Fruit fly (Drosophila melanogaster): ENCODE measurements around the gene Syn1.

The Syn1 gene

DNA sequence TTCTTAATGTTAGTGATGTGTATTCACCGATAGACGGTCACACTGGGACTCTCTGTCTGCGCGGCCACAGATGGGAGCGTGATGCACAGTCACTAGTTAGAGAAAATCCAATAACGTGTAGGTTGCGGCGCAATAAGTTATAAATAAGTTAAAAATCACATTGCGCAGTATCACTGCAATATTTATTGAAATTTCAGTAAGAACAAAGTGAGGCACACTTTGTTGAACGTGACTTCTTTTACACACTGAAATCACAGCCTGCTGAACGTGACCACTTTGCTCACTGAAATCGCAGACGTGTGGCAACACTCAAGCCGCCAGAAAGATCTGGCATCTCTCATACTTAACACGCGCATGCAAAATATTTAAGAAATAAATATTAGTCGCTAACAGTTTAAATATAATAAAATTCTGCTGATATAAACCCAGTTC is 41.7 kb downstream of the Syn1 start, which contains the start of the genes CG11247 and Polr2H:
Gene CG11247, minus strand, starts transcription at position 191 of the 432 bp plus-strand sequence.
Gene Polr2H, plus strand, starts transcription at position 317 of the 432 bp plus-strand sequence.
- TF ChIP-seq svp (GFP tag) (peak; percentile 93), CG15336 (GFP tag; IDR thresholded peaks at IDR 0.05) (peak; percentile 73), Hr4 (GFP tag; optimal IDR thresholded peaks at IDR 0.05) (peak; percentile 95), CG31627 (GFP tag; optimal IDR thresholded peaks at IDR 0.05) (peak; percentile 97), CG9139 (GFP tag; optimal IDR thresholded peaks at IDR 0.05) (peak; percentile 11), CG8632 (GFP tag; optimal IDR thresholded peaks at IDR 0.05) (peak; percentile 63), fd59A (GFP tag; optimal IDR thresholded peaks at IDR 0.05) (peak; percentile 68), dsx (GFP tag; optimal IDR thresholded peaks at IDR 0.05; ENCODE audit: poor library complexity, severe bottlenecking) (peak; percentile 58), topi (GFP tag; optimal IDR thresholded peaks at IDR 0.05) (peak; percentile 88), Gug (GFP tag; IDR thresholded peaks at IDR 0.05) (peak; percentile 88), CG4318 (GFP tag; optimal IDR thresholded peaks at IDR 0.05) (peak; percentile 84), CG8319 (GFP tag; optimal IDR thresholded peaks at IDR 0.05) (peak; percentile 80), Hr38 (GFP tag; optimal IDR thresholded peaks at IDR 0.05) (peak; percentile 79), Met (GFP tag; optimal IDR thresholded peaks at IDR 0.05) (peak; percentile 89), cyc (GFP tag; optimal IDR thresholded peaks at IDR 0.05) (peak; percentile 96), salr (GFP tag; optimal IDR thresholded peaks at IDR 0.05) (peak; percentile 70 to 75), CG16779 (tag; optimal IDR thresholded peaks at IDR 0.05) (no peak), Ets21C (GFP tag; optimal IDR thresholded peaks at IDR 0.05) (peak; percentile 94), spab (GFP tag; optimal IDR thresholded peaks at IDR 0.05) (peak; percentile 52), Lpt (GFP tag; optimal IDR thresholded peaks at IDR 0.05) (peak; percentile 76), CG1621 (tag; optimal IDR thresholded peaks at IDR 0.05) (peak; percentile 66), CG11902 (GFP tag; optimal IDR thresholded peaks at IDR 0.05) (peak; percentile 93), CG6854 (GFP tag; optimal IDR thresholded peaks at IDR 0.05) (no peak), CG6276 (GFP tag; optimal IDR thresholded peaks at IDR 0.05) (no peak), achi (GFP tag; optimal IDR thresholded peaks at IDR 0.05) (peak; percentile 89), CG7368 (GFP tag; optimal IDR thresholded peaks at IDR 0.05) (peak; percentile 80), CG10631 (GFP tag; optimal IDR thresholded peaks at IDR 0.05) (peak; percentile 91), fd85E (GFP tag; optimal IDR thresholded peaks at IDR 0.05) (peak; percentile 58), CG32006 (GFP tag; optimal IDR thresholded peaks at IDR 0.05) (peak; percentile 88), Sox102F (GFP tag; optimal IDR thresholded peaks at IDR 0.05) (peak; percentile 86), Ets96B (tag; optimal IDR thresholded peaks at IDR 0.05) (peak; percentile 78), Sox14 (GFP tag; optimal IDR thresholded peaks at IDR 0.05) (peak; percentile 92), Eip93F (GFP tag; optimal IDR thresholded peaks at IDR 0.05) (peak; percentile 31), Sox15 (GFP tag; optimal IDR thresholded peaks at IDR 0.05) (peak; percentile 95), CG8119 (GFP tag; IDR thresholded peaks at IDR 0.05) (peak; percentile 76), ss (GFP tag; optimal IDR thresholded peaks at IDR 0.05) (peak; percentile 29 to 60), OdsH (GFP tag; optimal IDR thresholded peaks at IDR 0.05) (peak; percentile 93), CG6163 (GFP tag; IDR thresholded peaks at IDR 0.05) (peak; percentile 92), fkh (GFP tag; optimal IDR thresholded peaks at IDR 0.05) (peak; percentile 79), CG34406 (GFP tag; optimal IDR thresholded peaks at IDR 0.05) (peak; percentile 79), CG3032 (tag; optimal IDR thresholded peaks at IDR 0.05) (peak; percentile 88), Blimp-1 (GFP tag; optimal IDR thresholded peaks at IDR 0.05) (peak; percentile 48), CG11294 (GFP tag; IDR thresholded peaks at IDR 0.05) (peak; percentile 79; the same call in 1 of the 2 replicates), dac (GFP tag; optimal IDR thresholded peaks at IDR 0.05) (peak; percentile 80), eg (GFP tag; IDR thresholded peaks at IDR 0.05) (peak; percentile 87), Eip78C (GFP tag) (peak; percentile 93), Hr39 (GFP tag; optimal IDR thresholded peaks at IDR 0.05) (peak; percentile 97), CG11762 (GFP tag; optimal IDR thresholded peaks at IDR 0.05; ENCODE audit: insufficient read depth) (peak; percentile 70), esn (GFP tag; optimal IDR thresholded peaks at IDR 0.05) (peak; percentile 92), lz (GFP tag; optimal IDR thresholded peaks at IDR 0.05) (peak; percentile 94), CG6792 (GFP tag; optimal IDR thresholded peaks at IDR 0.05) (peak; percentile 83), vri (GFP tag; optimal IDR thresholded peaks at IDR 0.05) (peak; percentile 70)

All from whole organism, prepupa.